Fruit fly (Drosophila melanogaster) whole organism: ENCODE data around the gene CG10435.

Source experiments
- pan ChIP-seq: fragments of >200 bp; optimal IDR thresholded peaks from 2 replicates; lab custom pipeline; 2017
- usp ChIP-seq: fragments of >200 bp; optimal IDR thresholded peaks from 2 replicates; lab custom pipeline; 2017; ENCODE audit warnings: missing biosample characterization, missing genetic modification characterization, mixed read lengths

- TF ChIP-seq usp (GFP tag; lab: Kevin White, UChicago) = no peak
- TF ChIP-seq pan = no peak
Observed at dm6 chr3R:7968958-7969701, 43.9 kb downstream of the CG10435 start.
